Worm (Caenorhabditis elegans) whole organism, mixed stage, embryonic: ENCODE measurements around the gene aat-3.

ENCODE experiments used
- blmp-1 ChIP-seq: fragments of 150-350 bp; optimal IDR thresholded peaks from 2 replicates; lab custom pipeline; 2014; ENCODE audit warnings: missing biosample characterization, missing genetic modification characterization
- ceh-43 ChIP-seq: fragments of 200-800 bp; sonication (Bioruptor generic); optimal IDR thresholded peaks from 2 replicates; lab custom pipeline; 2018; ENCODE audit warnings: mild to moderate bottlenecking, missing genetic modification characterization, moderate library complexity, missing compliant biosample characterization
- ceh-83 ChIP-seq: fragments of 200-800 bp; sonication (Bioruptor generic); optimal IDR thresholded peaks from 2 replicates; lab custom pipeline; 2018; ENCODE audit warnings: mild to moderate bottlenecking, missing genetic modification characterization, missing compliant biosample characterization
- ces-1 ChIP-seq: fragments of 150-350 bp; optimal IDR thresholded peaks from 2 replicates; lab custom pipeline; 2014; ENCODE audit warnings: missing biosample characterization, missing genetic modification reagents, missing genetic modification characterization
- cnd-1 ChIP-seq: fragments of 200-800 bp; sonication (Bioruptor generic); optimal IDR thresholded peaks from 2 replicates; lab custom pipeline; 2018; ENCODE audit warnings: mild to moderate bottlenecking, missing genetic modification characterization, missing compliant biosample characterization
- drap-1 ChIP-seq: fragments of 200-800 bp; sonication (Bioruptor generic); optimal IDR thresholded peaks from 3 replicates; lab custom pipeline; 2018; ENCODE audit warnings: mild to moderate bottlenecking, missing genetic modification characterization, missing compliant biosample characterization
- elt-1 ChIP-seq: sonication (generic microtip); optimal IDR thresholded peaks from 2 replicates; lab custom pipeline; 2017; ENCODE audit warnings: missing genetic modification characterization, mild to moderate bottlenecking, missing compliant biosample characterization, antibody characterized with exemption, moderate library complexity, borderline replicate concordance; ENCODE audit not compliant: insufficient read depth
- elt-3 ChIP-seq: fragments of 150-350 bp; optimal IDR thresholded peaks from 2 replicates; lab custom pipeline; 2014; ENCODE audit warnings: missing biosample characterization, missing genetic modification characterization
- flh-1 ChIP-seq: fragments of 200-800 bp; sonication (Bioruptor generic); optimal IDR thresholded peaks from 2 replicates; lab custom pipeline; 2018; ENCODE audit warnings: mild to moderate bottlenecking, missing genetic modification characterization, moderate library complexity, missing compliant biosample characterization
- ham-2 ChIP-seq: fragments of 200-800 bp; sonication (Bioruptor generic); optimal IDR thresholded peaks from 2 replicates; lab custom pipeline; 2018; ENCODE audit warnings: mild to moderate bottlenecking, missing genetic modification characterization, missing compliant biosample characterization
- hlh-1 ChIP-seq: fragments of 150-350 bp; optimal IDR thresholded peaks from 2 replicates; lab custom pipeline; 2014; ENCODE audit warnings: missing biosample characterization, missing genetic modification reagents, missing genetic modification characterization
- lin-13 ChIP-seq: fragments of 150-350 bp; optimal IDR thresholded peaks from 2 replicates; lab custom pipeline; 2014; ENCODE audit warnings: missing biosample characterization, missing genetic modification characterization
- lin-32 ChIP-seq: fragments of 200-800 bp; sonication (Bioruptor generic); optimal IDR thresholded peaks from 2 replicates; lab custom pipeline; 2018; ENCODE audit warnings: mild to moderate bottlenecking, missing genetic modification characterization, missing compliant biosample characterization
- mab-5 ChIP-seq: fragments of 150-350 bp; optimal IDR thresholded peaks from 2 replicates; lab custom pipeline; 2014; ENCODE audit warnings: missing biosample characterization, missing genetic modification characterization
- mls-2 ChIP-seq: sonication (generic microtip); optimal IDR thresholded peaks from 2 replicates; lab custom pipeline; 2016; ENCODE audit warnings: mild to moderate bottlenecking, missing genetic modification characterization, moderate library complexity, missing compliant biosample characterization
- nhr-12 ChIP-seq: fragments of 150-350 bp; optimal IDR thresholded peaks from 2 replicates; lab custom pipeline; 2014; ENCODE audit warnings: missing biosample characterization, missing genetic modification characterization
- nhr-2 ChIP-seq: fragments of 150-350 bp; optimal IDR thresholded peaks from 2 replicates; lab custom pipeline; 2014; ENCODE audit warnings: missing biosample characterization, missing genetic modification characterization
- nhr-237 ChIP-seq: fragments of 150-350 bp; optimal IDR thresholded peaks from 2 replicates; lab custom pipeline; 2014; ENCODE audit warnings: missing biosample characterization, missing genetic modification characterization
- nhr-28 ChIP-seq: fragments of 150-350 bp; optimal IDR thresholded peaks from 2 replicates; lab custom pipeline; 2014; ENCODE audit warnings: missing biosample characterization, missing genetic modification characterization
- nhr-76 ChIP-seq: sonication (generic microtip); optimal IDR thresholded peaks from 2 replicates; lab custom pipeline; 2017; ENCODE audit warnings: missing biosample characterization, missing genetic modification characterization
- sem-2 ChIP-seq: fragments of 200-800 bp; sonication (Bioruptor generic); optimal IDR thresholded peaks from 2 replicates; lab custom pipeline; 2018; ENCODE audit warnings: mild to moderate bottlenecking, missing genetic modification characterization, missing compliant biosample characterization
- sptf-1 ChIP-seq: sonication (generic microtip); optimal IDR thresholded peaks from 2 replicates; lab custom pipeline; 2017; ENCODE audit warnings: mild to moderate bottlenecking, missing genetic modification characterization, moderate library complexity, missing compliant biosample characterization
- tbx-8 ChIP-seq: fragments of 200-800 bp; sonication (Bioruptor generic); optimal IDR thresholded peaks from 2 replicates; lab custom pipeline; 2018; ENCODE audit warnings: mild to moderate bottlenecking, missing genetic modification characterization, moderate library complexity, missing compliant biosample characterization
- unc-120 ChIP-seq: sonication (generic microtip); optimal IDR thresholded peaks from 2 replicates; lab custom pipeline; 2017; ENCODE audit warnings: missing genetic modification characterization, missing compliant biosample characterization; ENCODE audit not compliant: poor library complexity, severe bottlenecking
- unc-39 ChIP-seq: fragments of 150-350 bp; optimal IDR thresholded peaks from 2 replicates; lab custom pipeline; 2014; ENCODE audit warnings: missing biosample characterization, missing genetic modification characterization
- unc-62 ChIP-seq: fragments of 150-350 bp; optimal IDR thresholded peaks from 2 replicates; lab custom pipeline; 2014; ENCODE audit warnings: missing biosample characterization, missing genetic modification reagents, missing genetic modification characterization
- zip-8 ChIP-seq: fragments of 150-350 bp; optimal IDR thresholded peaks from 2 replicates; lab custom pipeline; 2014; ENCODE audit warnings: missing biosample characterization, missing genetic modification characterization
- ztf-11 ChIP-seq: fragments of 150-350 bp; optimal IDR thresholded peaks from 2 replicates; lab custom pipeline; 2014; ENCODE audit warnings: missing biosample characterization, missing genetic modification characterization

Gene aat-3

ce11 chrX:2516949-2517696, 34.9 kb upstream of the aat-3 start:
- peak; percentile 75 for TF ChIP-seq ces-1 (GFP tag; lab: Kevin White, UChicago)
- TF ChIP-seq sptf-1 (tag; lab: Kevin White, UChicago), result no peak
- no peak for TF ChIP-seq flh-1 (GFP tag; lab: Kevin White, UChicago)
- no peak for TF ChIP-seq nhr-28 (tag; lab: Kevin White, UChicago)

- TF ChIP-seq hlh-1, result peak; percentile 97
- TF ChIP-seq unc-62, result peak; percentile 32
- no peak for TF ChIP-seq unc-39 (tag; lab: Kevin White, UChicago)
- peak; percentile 40 for TF ChIP-seq unc-120 (tag; lab: Kevin White, UChicago)
- no peak for TF ChIP-seq cnd-1 (tag; lab: Kevin White, UChicago)
- no peak for TF ChIP-seq lin-13 (tag; lab: Kevin White, UChicago)
These were observed 31.6 kb upstream of the aat-3 start for ce11 chrX:2520461-2520860.

DNA sequence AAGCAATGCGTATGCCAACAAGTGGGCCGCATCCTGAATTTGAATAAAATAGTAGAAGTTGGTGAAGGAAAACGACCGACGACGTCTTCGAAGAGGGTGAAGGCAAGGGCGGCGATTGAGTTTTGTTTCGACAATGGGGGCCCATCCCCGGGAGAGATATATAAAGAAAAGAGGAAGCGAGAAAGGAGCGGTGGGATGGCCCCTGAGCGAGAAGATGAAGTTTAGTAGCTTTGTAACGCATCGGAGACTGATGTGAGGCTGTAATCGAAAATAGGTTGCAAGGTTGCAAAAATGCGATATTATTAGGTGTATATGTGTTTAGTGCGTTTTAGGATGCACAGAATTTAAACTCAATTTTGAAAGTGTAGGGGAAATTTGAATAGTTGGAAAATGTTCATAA, 29.4 kb upstream of the aat-3 start:
- no peak for TF ChIP-seq mls-2 (tag; lab: Kevin White, UChicago)
- peak; percentile 51 for TF ChIP-seq ces-1 (GFP tag; lab: Kevin White, UChicago)
- no peak for TF ChIP-seq nhr-28 (tag; lab: Kevin White, UChicago)
- TF ChIP-seq unc-120 (tag; lab: Kevin White, UChicago), result no peak
- no peak for TF ChIP-seq sptf-1 (tag; lab: Kevin White, UChicago)
- no peak for TF ChIP-seq ham-2 (GFP tag; lab: Kevin White, UChicago)

DNA sequence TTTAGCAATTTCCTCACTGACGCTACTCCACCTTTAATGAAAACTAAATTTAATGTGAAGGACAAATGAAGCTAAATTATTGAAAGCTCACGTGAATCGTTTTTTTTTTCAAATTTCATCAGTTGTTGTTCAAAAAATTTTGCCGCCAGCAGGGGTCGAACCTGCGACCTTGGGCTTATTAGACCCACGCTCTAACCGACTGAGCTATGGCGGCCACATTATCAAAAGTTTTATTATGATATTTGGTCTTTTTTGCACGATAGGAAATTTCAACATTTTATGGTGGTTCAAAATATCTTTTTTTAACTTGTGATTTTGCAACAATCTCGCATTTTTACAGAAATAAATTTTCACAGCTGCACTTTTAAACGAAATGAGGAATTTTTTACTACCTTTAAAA, 26.0 kb upstream of the aat-3 start:
- no peak for TF ChIP-seq sptf-1 (tag; lab: Kevin White, UChicago)
- no peak for TF ChIP-seq ztf-11 (tag; lab: Kevin White, UChicago)
- TF ChIP-seq lin-13 (tag; lab: Kevin White, UChicago), result no peak
- no peak for TF ChIP-seq elt-3
- no peak for TF ChIP-seq elt-1
- TF ChIP-seq ceh-43, result no peak
- no peak for TF ChIP-seq mls-2 (tag; lab: Kevin White, UChicago)
- TF ChIP-seq ceh-83 (GFP tag; lab: Kevin White, UChicago), result no peak
- TF ChIP-seq blmp-1, result no peak
- no peak for TF ChIP-seq cnd-1 (tag; lab: Kevin White, UChicago)
- no peak for TF ChIP-seq unc-62

- TF ChIP-seq unc-62 (no peak), nhr-28 (tag; lab: Kevin White, UChicago) (no peak), mab-5 (tag; lab: Kevin White, UChicago) (no peak), lin-32 (GFP tag; lab: Kevin White, UChicago) (no peak), sem-2 (no peak), ztf-11 (tag; lab: Kevin White, UChicago) (no peak)
These were observed 24.9 kb upstream of the aat-3 start for ce11 chrX:2527194-2527593.

DNA sequence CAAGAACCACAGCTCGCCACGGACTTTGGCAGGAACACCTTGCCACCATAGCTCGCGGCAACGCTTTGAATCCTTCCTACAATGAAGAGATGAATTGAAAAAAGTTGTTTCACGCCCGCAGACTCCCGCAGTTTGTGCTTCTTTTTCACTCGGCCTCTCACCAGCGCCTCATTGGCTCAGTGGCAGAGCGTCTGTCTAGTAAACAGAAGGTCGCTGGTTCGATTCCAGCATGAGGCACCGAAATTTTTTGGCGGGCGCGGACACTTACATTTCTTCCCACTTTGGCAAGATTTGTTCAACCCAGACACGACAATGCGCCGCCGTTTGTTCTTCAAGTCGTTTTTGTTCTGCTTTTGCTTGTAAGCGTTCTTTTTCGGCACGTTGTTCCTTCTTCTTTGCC, 24.2 kb upstream of the aat-3 start:
- TF ChIP-seq elt-3 (no peak), cnd-1 (tag; lab: Kevin White, UChicago) (peak; percentile 8), sptf-1 (tag; lab: Kevin White, UChicago) (peak; percentile 45), lin-32 (GFP tag; lab: Kevin White, UChicago) (no peak), unc-120 (tag; lab: Kevin White, UChicago) (peak; percentile 37)

DNA sequence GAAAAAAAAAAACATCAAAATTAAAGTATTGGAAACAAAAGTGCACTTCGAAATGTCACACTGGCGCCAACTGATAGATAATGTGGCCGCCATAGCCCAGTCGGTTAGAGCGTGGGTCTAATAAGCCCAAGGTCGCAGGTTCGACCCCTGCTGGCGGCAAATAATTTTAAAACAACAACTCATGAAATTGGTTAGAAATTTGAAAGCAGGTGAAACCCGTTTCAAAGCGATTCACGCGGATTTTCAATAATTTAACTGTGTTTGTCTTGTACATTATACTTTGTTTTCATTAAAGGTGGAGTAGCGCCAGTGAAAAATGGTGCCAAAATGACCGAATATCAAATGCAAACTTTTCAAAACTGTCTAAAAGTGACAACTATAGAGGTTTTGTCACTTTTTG, 20.8 kb upstream of the aat-3 start:
- no peak for TF ChIP-seq tbx-8 (GFP tag; lab: Kevin White, UChicago)
- no peak for TF ChIP-seq nhr-2
- TF ChIP-seq drap-1 (GFP tag; lab: Kevin White, UChicago), result no peak
- no peak for TF ChIP-seq lin-32 (GFP tag; lab: Kevin White, UChicago)
- TF ChIP-seq ceh-83 (GFP tag; lab: Kevin White, UChicago), result no peak
- no peak for TF ChIP-seq elt-3
- TF ChIP-seq nhr-12, result no peak
- no peak for TF ChIP-seq ztf-11 (tag; lab: Kevin White, UChicago)
- TF ChIP-seq nhr-237 (tag; lab: Kevin White, UChicago), result no peak
- no peak for TF ChIP-seq zip-8 (tag; lab: Kevin White, UChicago)
- TF ChIP-seq nhr-76 (tag; lab: Kevin White, UChicago), result no peak
- no peak for TF ChIP-seq sem-2
- no peak for TF ChIP-seq unc-62
